Worm (Caenorhabditis elegans) whole organism, L1 larva: Measurements from ENCODE around the gene srh-213.
A peak's percentile ranks its signal among the peaks of the same experiment; 100 is the strongest.

ENCODE experiments used
- C16A3.4 ChIP-seq: fragments of 150-350 bp; optimal IDR thresholded peaks from 2 replicates; lab custom pipeline; 2014; ENCODE audit warnings: missing biosample characterization, missing genetic modification characterization
- F16B12.6 ChIP-seq: fragments of 150-350 bp; optimal IDR thresholded peaks from 2 replicates; lab custom pipeline; 2014; ENCODE audit warnings: missing biosample characterization, missing genetic modification characterization
- Y116A8C.19 ChIP-seq: sonication (generic microtip); optimal IDR thresholded peaks from 2 replicates; lab custom pipeline; 2016; ENCODE audit warnings: missing compliant biosample characterization, missing genetic modification characterization, borderline replicate concordance
- aha-1 ChIP-seq: fragments of 150-350 bp; optimal IDR thresholded peaks from 2 replicates; lab custom pipeline; 2014; ENCODE audit warnings: missing biosample characterization, missing genetic modification characterization
- aly-2 ChIP-seq: fragments of 150-350 bp; optimal IDR thresholded peaks from 2 replicates; lab custom pipeline; 2014; ENCODE audit warnings: missing biosample characterization, missing genetic modification characterization
- blmp-1 ChIP-seq: fragments of 150-350 bp; optimal IDR thresholded peaks from 2 replicates; lab custom pipeline; 2014; ENCODE audit warnings: missing biosample characterization, missing genetic modification characterization
- ceh-88 ChIP-seq: fragments of 200-800 bp; sonication (Bioruptor generic); IDR thresholded peaks from 2 replicates; pipeline ENCODE4 v1.3.6; 2022; ENCODE audit warnings: missing genetic modification characterization, missing compliant biosample characterization
- ceh-90 ChIP-seq: sonication (generic microtip); optimal IDR thresholded peaks from 2 replicates; lab custom pipeline; 2016; ENCODE audit warnings: missing genetic modification characterization, missing compliant biosample characterization
- efl-1 ChIP-seq, 4 experiments: fragments of 150-350 bp; optimal IDR thresholded peaks in 3 of 4; peaks in 1 of 4; 1 replicate in 1 of 4; 2 replicates in 3 of 4; lab custom pipeline; 2014; ENCODE audit warnings: missing biosample characterization in 2 of 4, missing genetic modification characterization in 2 of 4, missing genetic modification reagents in 2 of 4
- egl-13 ChIP-seq: sonication (generic microtip); optimal IDR thresholded peaks from 2 replicates; lab custom pipeline; 2016; ENCODE audit warnings: missing genotype, missing genetic modification reagents, missing genetic modification characterization, missing compliant biosample characterization
- egl-27 ChIP-seq, 2 experiments: fragments of 150-350 bp in 1 of 2; sonication (generic microtip); optimal IDR thresholded peaks; 3 replicates each; lab custom pipeline; 2017 to 2018; ENCODE audit warnings: missing biosample characterization in 2 of 2, missing genetic modification characterization in 2 of 2, missing genetic modification reagents in 2 of 2
- elt-3 ChIP-seq, 6 experiments: fragments of 150-350 bp in 1 of 6; sonication (generic microtip); optimal IDR thresholded peaks; 2 replicates each; lab custom pipeline; 2017 to 2018; ENCODE audit warnings: missing biosample characterization in 6 of 6, missing genetic modification characterization in 6 of 6, inconsistent platforms in 1 of 6
- fkh-8 ChIP-seq: sonication (generic microtip); optimal IDR thresholded peaks from 2 replicates; lab custom pipeline; 2016; ENCODE audit warnings: mild to moderate bottlenecking, missing genetic modification characterization, missing compliant biosample characterization
- hlh-17 ChIP-seq: fragments of 200-800 bp; sonication (Bioruptor generic); optimal IDR thresholded peaks from 2 replicates; lab custom pipeline; 2018; ENCODE audit warnings: missing genetic modification characterization, mild to moderate bottlenecking, missing compliant biosample characterization, moderate library complexity, borderline replicate concordance
- irx-1 ChIP-seq: sonication (generic microtip); optimal IDR thresholded peaks from 2 replicates; lab custom pipeline; 2016; ENCODE audit warnings: missing genetic modification characterization, missing compliant biosample characterization
- jun-1 ChIP-seq: fragments of 150-350 bp; optimal IDR thresholded peaks from 2 replicates; lab custom pipeline; 2014; ENCODE audit warnings: missing biosample characterization, missing genetic modification reagents, missing genetic modification characterization
- lin-14 ChIP-seq: fragments of 200-800 bp; sonication (Bioruptor generic); optimal IDR thresholded peaks from 2 replicates; lab custom pipeline; 2018; ENCODE audit warnings: mild to moderate bottlenecking, missing genetic modification characterization, moderate library complexity, missing compliant biosample characterization
- lin-35 ChIP-seq, 2 experiments: fragments of 150-350 bp; optimal IDR thresholded peaks; 2 replicates each; lab custom pipeline; 2014; ENCODE audit warnings: missing biosample characterization in 2 of 2, missing genetic modification characterization in 2 of 2, missing genetic modification reagents in 2 of 2
- lin-39 ChIP-seq: fragments of 150-350 bp; optimal IDR thresholded peaks from 2 replicates; lab custom pipeline; 2014; ENCODE audit warnings: missing biosample characterization, missing genetic modification reagents, missing genetic modification characterization
- lsy-2 ChIP-seq, 2 experiments: fragments of 150-350 bp; optimal IDR thresholded peaks; 2 replicates each; lab custom pipeline; 2014; ENCODE audit warnings: missing biosample characterization in 2 of 2, missing genetic modification characterization in 2 of 2
- mep-1 ChIP-seq: fragments of 150-350 bp; optimal IDR thresholded peaks from 2 replicates; lab custom pipeline; 2014; ENCODE audit warnings: missing biosample characterization, missing genetic modification characterization
- nhr-11 ChIP-seq: fragments of 150-350 bp; optimal IDR thresholded peaks from 2 replicates; lab custom pipeline; 2014; ENCODE audit warnings: missing biosample characterization, missing genetic modification characterization
- nhr-12 ChIP-seq: sonication (generic microtip); optimal IDR thresholded peaks from 2 replicates; lab custom pipeline; 2017; ENCODE audit warnings: missing biosample characterization, missing genetic modification characterization
- nhr-19 ChIP-seq: fragments of 200-800 bp; sonication (Bioruptor generic); conservative IDR thresholded peaks from 2 replicates; pipeline ENCODE4 v1.3.6; 2022; ENCODE audit warnings: missing genetic modification characterization, missing compliant biosample characterization
- nhr-28 ChIP-seq: fragments of 150-350 bp; optimal IDR thresholded peaks from 2 replicates; lab custom pipeline; 2014; ENCODE audit warnings: missing biosample characterization, missing genetic modification characterization
- nhr-76 ChIP-seq: sonication (generic microtip); optimal IDR thresholded peaks from 2 replicates; lab custom pipeline; 2017; ENCODE audit warnings: missing biosample characterization, missing genetic modification characterization
- nhr-84 ChIP-seq: sonication (generic microtip); optimal IDR thresholded peaks from 2 replicates; lab custom pipeline; 2017; ENCODE audit warnings: missing biosample characterization, missing genetic modification characterization
- nhr-85 ChIP-seq: sonication (generic microtip); peaks from one replicate; lab custom pipeline; 2016; ENCODE audit warnings: missing genetic modification characterization, inconsistent platforms, missing compliant biosample characterization
- nhr-90 ChIP-seq: sonication (generic microtip); optimal IDR thresholded peaks from 2 replicates; lab custom pipeline; 2016; ENCODE audit warnings: mild to moderate bottlenecking, missing genetic modification characterization, missing compliant biosample characterization; ENCODE audit not compliant: poor library complexity
- pag-3 ChIP-seq: sonication (generic microtip); optimal IDR thresholded peaks from 2 replicates; lab custom pipeline; 2017; ENCODE audit warnings: missing genetic modification characterization, mild to moderate bottlenecking, missing compliant biosample characterization, antibody characterized with exemption, borderline replicate concordance; ENCODE audit not compliant: insufficient read depth
- pqm-1 ChIP-seq: sonication (generic microtip); optimal IDR thresholded peaks from 3 replicates; lab custom pipeline; 2017; ENCODE audit warnings: missing biosample characterization, missing genetic modification characterization
- rnt-1 ChIP-seq: sonication (generic microtip); optimal IDR thresholded peaks from 2 replicates; lab custom pipeline; 2016; ENCODE audit warnings: mild to moderate bottlenecking, missing genetic modification characterization, moderate library complexity, missing compliant biosample characterization
- sox-4 ChIP-seq: sonication (generic microtip); optimal IDR thresholded peaks from 2 replicates; lab custom pipeline; 2016; ENCODE audit warnings: missing genetic modification characterization, missing compliant biosample characterization
- sup-37 ChIP-seq: fragments of 200-800 bp; sonication (Bioruptor generic); optimal IDR thresholded peaks from 2 replicates; lab custom pipeline; 2018; ENCODE audit warnings: mild to moderate bottlenecking, missing genetic modification characterization, missing compliant biosample characterization
- tbx-2 ChIP-seq: sonication (generic microtip); optimal IDR thresholded peaks from 2 replicates; lab custom pipeline; 2016; ENCODE audit warnings: missing genetic modification characterization, missing compliant biosample characterization
- tlp-1 ChIP-seq: fragments of 150-350 bp; optimal IDR thresholded peaks from 2 replicates; lab custom pipeline; 2014; ENCODE audit warnings: missing biosample characterization, missing genetic modification characterization
- unc-130 ChIP-seq: fragments of 150-350 bp; optimal IDR thresholded peaks from 2 replicates; lab custom pipeline; 2017; ENCODE audit warnings: missing biosample characterization, missing genetic modification characterization, inconsistent platforms
- unc-62 ChIP-seq: fragments of 150-350 bp; optimal IDR thresholded peaks from 2 replicates; lab custom pipeline; 2014; ENCODE audit warnings: missing biosample characterization, missing genetic modification reagents, missing genetic modification characterization
- unc-86 ChIP-seq: sonication (generic microtip); optimal IDR thresholded peaks from 2 replicates; lab custom pipeline; 2016; ENCODE audit warnings: missing genetic modification characterization, missing compliant biosample characterization
- unc-98 ChIP-seq: fragments of 200-800 bp; sonication (Bioruptor generic); IDR thresholded peaks from 2 replicates; pipeline ENCODE4 v1.3.6; 2022; ENCODE audit warnings: missing genetic modification characterization, missing compliant biosample characterization
- vab-15 ChIP-seq: sonication (generic microtip); optimal IDR thresholded peaks from 2 replicates; lab custom pipeline; 2017; ENCODE audit warnings: missing genotype, mild to moderate bottlenecking, missing genetic modification characterization, missing compliant biosample characterization
- xbp-1 ChIP-seq: sonication (generic microtip); optimal IDR thresholded peaks from 2 replicates; lab custom pipeline; 2016; ENCODE audit warnings: missing genetic modification characterization, missing compliant biosample characterization
- zag-1 ChIP-seq: fragments of 150-350 bp; optimal IDR thresholded peaks from 2 replicates; lab custom pipeline; 2014; ENCODE audit warnings: missing biosample characterization, missing genetic modification characterization
- zip-4 ChIP-seq: fragments of 200-800 bp; sonication (Bioruptor generic); optimal IDR thresholded peaks from 2 replicates; lab custom pipeline; 2018; ENCODE audit warnings: mild to moderate bottlenecking, missing genetic modification characterization, moderate library complexity, missing compliant biosample characterization
- ztf-11 ChIP-seq, 2 experiments: sonication (generic microtip); optimal IDR thresholded peaks; 2 replicates each; lab custom pipeline; 2016 to 2017; ENCODE audit warnings: missing genetic modification characterization in 2 of 2, missing biosample characterization in 1 of 2, missing compliant biosample characterization in 1 of 2
- ztf-4 ChIP-seq: fragments of 150-350 bp; optimal IDR thresholded peaks from 2 replicates; lab custom pipeline; 2014; ENCODE audit warnings: missing biosample characterization, missing genetic modification characterization

srh-213 gene

DNA sequence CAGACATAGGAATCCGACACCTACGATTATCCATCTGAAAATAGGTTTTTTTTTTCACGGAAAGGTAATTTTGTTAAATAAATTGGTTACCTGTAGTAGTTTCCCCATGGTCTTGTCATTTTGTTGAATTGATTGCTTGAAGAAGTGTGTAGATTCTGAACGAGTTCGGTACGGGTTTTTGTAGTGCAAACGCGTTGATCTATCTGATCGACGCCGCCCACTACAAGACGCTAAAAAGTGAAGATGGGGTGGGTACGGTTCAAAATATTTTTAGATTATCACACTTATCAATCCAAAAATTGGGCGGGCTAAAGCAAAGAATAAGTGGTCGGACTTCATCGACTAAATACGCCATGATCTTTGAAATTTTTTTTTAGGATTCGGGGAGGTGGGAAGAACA lies 19.6 kb upstream of the srh-213 start, which contains the start of gene T22F3.11:
T22F3.11 (minus strand) TSS at position 157 of the 400 bp plus-strand sequence.
- TF ChIP-seq nhr-76 (tag; lab: Kevin White, UChicago) (no peak), tlp-1 (no peak), mep-1 (tag; lab: Kevin White, UChicago) (no peak), sup-37 (GFP tag; lab: Kevin White, UChicago) (no peak), unc-62 (no peak), ztf-11 (tag; optimal IDR thresholded peaks at IDR 0.05; lab: Kevin White, UChicago) (no peak), egl-27 (tag; optimal IDR thresholded peaks at IDR 0.05; lab: Kevin White, UChicago) (no peak), efl-1 (optimal IDR thresholded peaks at IDR 0.05; lab: Kevin White, UChicago) (no peak), efl-1 (GFP tag; optimal IDR thresholded peaks at IDR 0.05 in 1 of 2; lab: Kevin White, UChicago) (peak in 1 of 2 experiments; percentile 61), blmp-1 (tag; lab: Kevin White, UChicago) (peak; percentile 78)
- TF ChIP-seq, all 84 proteins: peak for 2

DNA sequence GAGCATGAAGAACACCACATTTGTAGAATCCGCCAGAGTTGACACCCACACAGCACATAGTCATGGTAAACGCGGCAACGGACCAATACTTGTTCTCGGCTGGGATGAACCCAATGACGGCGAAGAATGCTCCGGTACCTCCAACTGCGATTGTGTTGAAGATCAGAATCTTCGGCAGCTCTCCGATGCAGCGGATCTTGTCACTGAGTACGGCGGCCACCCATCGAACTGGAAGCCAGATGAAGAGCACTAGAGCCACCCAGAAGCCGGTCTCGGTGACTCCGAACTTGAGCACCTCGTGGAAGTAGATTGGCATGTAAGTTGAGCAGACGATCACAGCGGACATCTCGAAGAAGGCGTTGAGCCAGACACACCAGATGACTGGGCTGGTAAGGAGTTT lies 18.2 kb upstream of the srh-213 start:
- TF ChIP-seq efl-1 (optimal IDR thresholded peaks at IDR 0.05; lab: Kevin White, UChicago), result no peak
- TF ChIP-seq efl-1 (GFP tag; optimal IDR thresholded peaks at IDR 0.05 in 1 of 2; lab: Kevin White, UChicago), result peak in 1 of 2 experiments; percentile 26
- no peak for TF ChIP-seq nhr-11

DNA sequence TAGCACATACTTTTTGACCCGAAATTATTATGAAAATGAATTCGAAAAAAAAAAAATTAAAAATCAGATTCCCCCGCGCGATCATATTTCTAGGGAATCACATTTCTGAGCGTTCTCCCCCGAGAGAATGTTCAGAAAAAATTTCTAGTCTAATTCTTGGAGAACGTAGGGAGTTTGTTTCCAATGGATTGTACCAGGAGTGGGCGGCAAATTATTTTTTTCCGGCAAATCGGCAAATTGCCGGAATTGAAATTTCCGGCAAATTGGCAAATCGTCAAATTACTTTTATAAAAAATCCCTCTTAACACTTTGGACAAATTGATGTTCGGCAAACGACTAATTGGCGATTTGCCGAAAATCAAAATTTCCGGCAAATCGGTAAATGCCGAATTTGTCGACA lies 16.8 kb upstream of the srh-213 start, which contains the start of gene T22F3.10:
T22F3.10 (minus strand) TSS at position 101 of the 400 bp plus-strand sequence.
- no peak for TF ChIP-seq zip-4 (GFP tag; lab: Kevin White, UChicago)
- no peak for TF ChIP-seq aly-2 (tag; lab: Kevin White, UChicago)
- no peak for TF ChIP-seq nhr-19
- TF ChIP-seq elt-3 (tag; optimal IDR thresholded peaks at IDR 0.05; lab: Kevin White, UChicago), result no peak
- TF ChIP-seq lin-39 (tag; lab: Kevin White, UChicago), result no peak
- TF ChIP-seq nhr-28 (tag; lab: Kevin White, UChicago), result no peak
- TF ChIP-seq F16B12.6 (tag; lab: Kevin White, UChicago), result no peak
- no peak for TF ChIP-seq unc-98 (GFP tag; lab: Robert Waterston, UW)
- TF ChIP-seq nhr-12, result no peak
- TF ChIP-seq aha-1 (tag; lab: Kevin White, UChicago), result no peak

DNA sequence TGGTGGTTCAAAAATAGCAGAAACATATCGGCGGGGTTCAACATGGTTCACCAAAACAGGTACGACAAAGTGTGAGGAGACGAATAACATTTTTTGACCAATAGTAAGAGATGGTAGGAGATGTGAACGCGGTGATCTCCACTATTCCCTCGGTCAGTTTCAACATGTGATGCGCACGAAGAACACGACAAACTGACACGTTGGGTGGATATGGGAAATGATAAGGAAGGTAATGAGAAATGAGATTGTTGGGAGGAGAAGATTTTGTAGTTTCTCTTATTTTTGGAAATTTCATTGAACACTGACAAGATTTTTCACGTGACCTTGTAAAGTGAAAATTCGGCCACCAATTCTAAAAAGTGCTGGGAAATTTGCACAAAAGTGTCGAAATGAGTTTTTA lies 15.9 kb upstream of the srh-213 start:
- TF ChIP-seq hlh-17 (GFP tag; lab: Kevin White, UChicago), result no peak
- TF ChIP-seq pag-3 (tag; lab: Kevin White, UChicago), result no peak
- no peak for TF ChIP-seq unc-98 (GFP tag; lab: Robert Waterston, UW)
- TF ChIP-seq jun-1 (tag; lab: Kevin White, UChicago), result no peak
- TF ChIP-seq efl-1 (optimal IDR thresholded peaks at IDR 0.05; lab: Kevin White, UChicago), result no peak
- no peak for TF ChIP-seq efl-1 (GFP tag; optimal IDR thresholded peaks at IDR 0.05 in 1 of 2; lab: Kevin White, UChicago)
- TF ChIP-seq zag-1 (tag; lab: Kevin White, UChicago), result no peak
- TF ChIP-seq fkh-8 (tag; lab: Kevin White, UChicago), result no peak
- no peak for TF ChIP-seq nhr-76 (tag; lab: Kevin White, UChicago)
- peak; percentile 56 for TF ChIP-seq lin-14
- no peak for TF ChIP-seq nhr-84 (tag; lab: Kevin White, UChicago)
- TF ChIP-seq blmp-1 (tag; lab: Kevin White, UChicago), result peak; percentile 84
- no peak for TF ChIP-seq ceh-90 (tag; lab: Kevin White, UChicago)
- TF ChIP-seq lin-35 (GFP tag; optimal IDR thresholded peaks at IDR 0.05; lab: Kevin White, UChicago), result no peak
- peak; percentile 61 for TF ChIP-seq nhr-85 (tag; lab: Kevin White, UChicago)
- no peak for TF ChIP-seq rnt-1 (tag; lab: Kevin White, UChicago)
- no peak for TF ChIP-seq Y116A8C.19 (tag; lab: Kevin White, UChicago)
- peak; percentile 40 for TF ChIP-seq C16A3.4
- no peak for TF ChIP-seq irx-1 (tag; lab: Kevin White, UChicago)
- no peak for TF ChIP-seq xbp-1 (tag; lab: Kevin White, UChicago)
- peak; percentile 87 for TF ChIP-seq unc-130 (tag; lab: Kevin White, UChicago)
- TF ChIP-seq lsy-2 (tag; optimal IDR thresholded peaks at IDR 0.05; lab: Kevin White, UChicago), result peak in 1 of 2 experiments; percentile 49
- no peak for TF ChIP-seq ztf-4 (tag; lab: Kevin White, UChicago)
- TF ChIP-seq sox-4 (tag; lab: Kevin White, UChicago), result no peak
- TF ChIP-seq tbx-2 (tag; lab: Kevin White, UChicago), result peak; percentile 2
- no peak for TF ChIP-seq ceh-88
- TF ChIP-seq unc-86 (tag; lab: Kevin White, UChicago), result no peak
- no peak for TF ChIP-seq unc-62
- TF ChIP-seq nhr-90 (tag; lab: Kevin White, UChicago), result no peak
- no peak for TF ChIP-seq egl-13 (tag; lab: Kevin White, UChicago)
- TF ChIP-seq nhr-28 (tag; lab: Kevin White, UChicago), result no peak
- peak in 5 of 6 experiments; percentile 36 to 99 (median 89) for TF ChIP-seq elt-3 (tag; optimal IDR thresholded peaks at IDR 0.05; lab: Kevin White, UChicago)
- no peak for TF ChIP-seq vab-15
- no peak for TF ChIP-seq pqm-1 (tag; lab: Kevin White, UChicago)
